Fruit fly (Drosophila melanogaster) whole organism, embryonic: ENCODE data around the gene Kr-h1.

ENCODE experiments used
- Bteb2 ChIP-seq: fragments of 200-800 bp; sonication (Bioruptor generic); optimal IDR thresholded peaks from 2 replicates; lab custom pipeline; 2016; ENCODE audit warnings: missing biosample characterization, missing genetic modification characterization
- CG10366 ChIP-seq: fragments of 200-800 bp; sonication (Bioruptor generic); IDR thresholded peaks from 2 replicates; pipeline ENCODE4 v1.3.6; 2022; ENCODE audit warnings: missing biosample characterization, missing genetic modification characterization
- CG10565 ChIP-seq: fragments of 200-800 bp; sonication (Bioruptor generic); optimal IDR thresholded peaks from 3 replicates; lab custom pipeline; 2016; ENCODE audit warnings: missing biosample characterization, mild to moderate bottlenecking, missing genetic modification characterization
- CG13123 ChIP-seq: fragments of 200-800 bp; sonication (Bioruptor generic); optimal IDR thresholded peaks from 2 replicates; lab custom pipeline; 2016; ENCODE audit warnings: missing biosample characterization, missing genetic modification characterization
- CG13624 ChIP-seq: fragments of 200-800 bp; sonication (Bioruptor generic); optimal IDR thresholded peaks from 2 replicates; lab custom pipeline; 2016; ENCODE audit warnings: missing biosample characterization, missing genetic modification characterization
- CG15011 ChIP-seq: fragments of 200-800 bp; sonication (Bioruptor generic); optimal IDR thresholded peaks from 3 replicates; lab custom pipeline; 2018; ENCODE audit warnings: missing biosample characterization, mild to moderate bottlenecking, missing genetic modification characterization
- CG15601 ChIP-seq: fragments of 200-800 bp; sonication (Bioruptor generic); optimal IDR thresholded peaks from 3 replicates; lab custom pipeline; 2019; ENCODE audit warnings: missing biosample characterization, mild to moderate bottlenecking, missing genetic modification characterization, moderate library complexity
- CG16779 ChIP-seq: fragments of 200-800 bp; sonication (Bioruptor generic); IDR thresholded peaks from 2 replicates; pipeline ENCODE4 v1.3.6; 2022; ENCODE audit warnings: missing biosample characterization, missing genetic modification characterization
- CG16815 ChIP-seq: fragments of 200-800 bp; sonication (Bioruptor generic); optimal IDR thresholded peaks from 3 replicates; lab custom pipeline; 2017; ENCODE audit warnings: missing biosample characterization, mild to moderate bottlenecking, missing genetic modification characterization
- CG34376 ChIP-seq: fragments of 200-800 bp; sonication (Bioruptor generic); optimal IDR thresholded peaks from 2 replicates; lab custom pipeline; 2018; ENCODE audit warnings: missing biosample characterization, mild to moderate bottlenecking, missing genetic modification characterization
- CG5953 ChIP-seq: fragments of 200-800 bp; sonication (Bioruptor generic); IDR thresholded peaks from 2 replicates; pipeline ENCODE4 v1.3.6; 2022; ENCODE audit warnings: missing biosample characterization, missing genetic modification characterization
- CG6683 ChIP-seq: fragments of 200-800 bp; sonication (Bioruptor generic); optimal IDR thresholded peaks from 2 replicates; lab custom pipeline; 2017; ENCODE audit warnings: missing biosample characterization, mild to moderate bottlenecking, missing genetic modification characterization, missing genetic modification reagents
- CG7928 ChIP-seq: fragments of 200-800 bp; sonication (Bioruptor generic); optimal IDR thresholded peaks from 2 replicates; lab custom pipeline; 2017; ENCODE audit warnings: missing biosample characterization, mild to moderate bottlenecking, missing genetic modification characterization
- CG7963 ChIP-seq: fragments of 200-800 bp; sonication (Bioruptor generic); IDR thresholded peaks from 3 replicates; pipeline ENCODE4 v1.3.6; 2022; ENCODE audit warnings: missing biosample characterization, missing genetic modification characterization; ENCODE audit not compliant: partially characterized antibody
- CG8944 ChIP-seq: fragments of 200-800 bp; sonication (Bioruptor generic); optimal IDR thresholded peaks from 3 replicates; lab custom pipeline; 2016; ENCODE audit warnings: missing biosample characterization, missing genetic modification characterization
- E2f1 ChIP-seq: fragments of 200-800 bp; sonication (Bioruptor generic); IDR thresholded peaks from 2 replicates; pipeline ENCODE4 v1.3.6; 2022; ENCODE audit warnings: missing biosample characterization, missing genetic modification characterization
- Gug ChIP-seq: fragments of 200-800 bp; sonication (Bioruptor generic); IDR thresholded peaks from 4 replicates; pipeline ENCODE4 v1.3.6; 2022; ENCODE audit warnings: missing biosample characterization, missing genetic modification characterization
- HHEX ChIP-seq: fragments of 200-800 bp; sonication (Bioruptor generic); optimal IDR thresholded peaks from 3 replicates; lab custom pipeline; 2017; ENCODE audit warnings: missing biosample characterization, mild to moderate bottlenecking, missing genetic modification characterization, missing genetic modification reagents
- HLH54F ChIP-seq: fragments of 200-800 bp; sonication (Bioruptor generic); optimal IDR thresholded peaks from 3 replicates; lab custom pipeline; 2016; ENCODE audit warnings: missing biosample characterization, missing genetic modification characterization
- Hey ChIP-seq: fragments of 200-800 bp; sonication (Bioruptor generic); optimal IDR thresholded peaks from 3 replicates; lab custom pipeline; 2018; ENCODE audit warnings: missing biosample characterization, mild to moderate bottlenecking, missing genetic modification characterization
- Hr51 ChIP-seq, 2 experiments: fragments of 200-800 bp; sonication (Bioruptor generic); optimal IDR thresholded peaks; 2 replicates in 1 of 2; 3 replicates in 1 of 2; lab custom pipeline; 2016 to 2018; ENCODE audit warnings: missing biosample characterization in 2 of 2, missing genetic modification characterization in 2 of 2, mild to moderate bottlenecking in 1 of 2, moderate library complexity in 1 of 2
- Jarid2 ChIP-seq: fragments of 200-800 bp; sonication (Bioruptor generic); optimal IDR thresholded peaks from 3 replicates; lab custom pipeline; 2017; ENCODE audit warnings: mild to moderate bottlenecking, missing biosample characterization, missing genetic modification reagents, missing genetic modification characterization
- Lim3 ChIP-seq: fragments of 200-800 bp; sonication (Bioruptor generic); IDR thresholded peaks from 2 replicates; pipeline ENCODE4 v1.3.6; 2022; ENCODE audit warnings: missing biosample characterization, missing genetic modification characterization
- MESR4 ChIP-seq: fragments of 200-800 bp; sonication (Bioruptor generic); optimal IDR thresholded peaks from 2 replicates; lab custom pipeline; 2018; ENCODE audit warnings: missing biosample characterization, mild to moderate bottlenecking, missing genetic modification characterization, moderate library complexity
- MTF-1 ChIP-seq: fragments of 200-800 bp; sonication (Bioruptor generic); optimal IDR thresholded peaks from 2 replicates; lab custom pipeline; 2018; ENCODE audit warnings: missing biosample characterization, mild to moderate bottlenecking, missing genetic modification characterization, borderline replicate concordance
- NK7.1 ChIP-seq: fragments of 200-800 bp; sonication (Bioruptor generic); optimal IDR thresholded peaks from 3 replicates; lab custom pipeline; 2016; ENCODE audit warnings: missing biosample characterization, missing genetic modification characterization
- NfI ChIP-seq: fragments of 200-800 bp; sonication (Bioruptor generic); optimal IDR thresholded peaks from 3 replicates; lab custom pipeline; 2018; ENCODE audit warnings: missing biosample characterization, mild to moderate bottlenecking, missing genetic modification characterization, moderate library complexity
- Stat92E ChIP-seq, 3 experiments: fragments of >200 bp in 2 of 3; fragments of 200-800 bp in 1 of 3; sonication (Bioruptor generic) in 1 of 3; optimal IDR thresholded peaks; 2 replicates each; lab custom pipeline; 2017 to 2019; ENCODE audit warnings: missing biosample characterization in 3 of 3, missing genetic modification characterization in 3 of 3, mild to moderate bottlenecking in 1 of 3, moderate library complexity in 1 of 3
- TFAM ChIP-seq: fragments of 200-800 bp; sonication (Bioruptor generic); optimal IDR thresholded peaks from 2 replicates; lab custom pipeline; 2017; ENCODE audit warnings: missing biosample characterization, missing genetic modification characterization, inconsistent platforms
- ab ChIP-seq: fragments of 200-800 bp; sonication (Bioruptor generic); optimal IDR thresholded peaks from 2 replicates; lab custom pipeline; 2016; ENCODE audit warnings: missing biosample characterization, missing genetic modification characterization
- ac ChIP-seq: fragments of 200-800 bp; sonication (Bioruptor generic); optimal IDR thresholded peaks from 3 replicates; lab custom pipeline; 2017; ENCODE audit warnings: missing biosample characterization, mild to moderate bottlenecking, missing genetic modification characterization
- ash1 ChIP-seq: fragments of 200-800 bp; sonication (Bioruptor generic); optimal IDR thresholded peaks from 2 replicates; lab custom pipeline; 2018; ENCODE audit warnings: missing biosample characterization, mild to moderate bottlenecking, missing genetic modification characterization
- btn ChIP-seq: fragments of 200-800 bp; sonication (Bioruptor generic); optimal IDR thresholded peaks from 2 replicates; lab custom pipeline; 2016; ENCODE audit warnings: missing biosample characterization, missing genetic modification characterization
- crc ChIP-seq: fragments of 200-800 bp; sonication (Bioruptor generic); optimal IDR thresholded peaks from 2 replicates; lab custom pipeline; 2016; ENCODE audit warnings: missing biosample characterization, missing genetic modification characterization
- en ChIP-seq: fragments of 200-800 bp; sonication (Bioruptor generic); optimal IDR thresholded peaks from 2 replicates; lab custom pipeline; 2016; ENCODE audit warnings: missing biosample characterization, missing genetic modification characterization
- fd64A ChIP-seq: fragments of 200-800 bp; sonication (Bioruptor generic); optimal IDR thresholded peaks from 3 replicates; lab custom pipeline; 2018; ENCODE audit warnings: missing biosample characterization, mild to moderate bottlenecking, missing genetic modification characterization
- fd96Cb ChIP-seq: fragments of 200-800 bp; sonication (Bioruptor generic); optimal IDR thresholded peaks from 2 replicates; lab custom pipeline; 2018; ENCODE audit warnings: missing biosample characterization, mild to moderate bottlenecking, missing genetic modification characterization, moderate library complexity
- grn ChIP-seq: fragments of 200-800 bp; sonication (Bioruptor generic); optimal IDR thresholded peaks from 3 replicates; lab custom pipeline; 2017; ENCODE audit warnings: missing biosample characterization, missing genetic modification characterization
- gsb-n ChIP-seq: fragments of 200-800 bp; sonication (Bioruptor generic); optimal IDR thresholded peaks from 3 replicates; lab custom pipeline; 2018; ENCODE audit warnings: missing biosample characterization, mild to moderate bottlenecking, missing genetic modification characterization
- kni ChIP-seq: fragments of 200-800 bp; sonication (Bioruptor generic); optimal IDR thresholded peaks from 3 replicates; lab custom pipeline; 2017; ENCODE audit warnings: mild to moderate bottlenecking, missing biosample characterization, missing genetic modification reagents, missing genetic modification characterization
- nmo ChIP-seq: fragments of 200-800 bp; sonication (Bioruptor generic); optimal IDR thresholded peaks from 2 replicates; lab custom pipeline; 2018; ENCODE audit warnings: missing biosample characterization, mild to moderate bottlenecking, missing genetic modification characterization, moderate library complexity
- pros ChIP-seq: fragments of 200-800 bp; sonication (Bioruptor generic); optimal IDR thresholded peaks from 3 replicates; lab custom pipeline; 2019; ENCODE audit warnings: missing biosample characterization, mild to moderate bottlenecking, missing genetic modification characterization, moderate library complexity
- repo ChIP-seq: fragments of 200-800 bp; sonication (Bioruptor generic); optimal IDR thresholded peaks from 2 replicates; lab custom pipeline; 2016; ENCODE audit warnings: missing biosample characterization, missing genetic modification characterization
- rib ChIP-seq: fragments of 200-800 bp; sonication (Bioruptor generic); IDR thresholded peaks from 2 replicates; pipeline ENCODE4 v1.3.6; 2022; ENCODE audit warnings: missing biosample characterization, missing genetic modification characterization
- schlank ChIP-seq: fragments of 200-800 bp; sonication (Bioruptor generic); optimal IDR thresholded peaks from 2 replicates; lab custom pipeline; 2018; ENCODE audit warnings: missing biosample characterization, mild to moderate bottlenecking, missing genetic modification characterization
- stc ChIP-seq: fragments of 200-800 bp; sonication (Bioruptor generic); IDR thresholded peaks from 2 replicates; pipeline ENCODE4 v1.3.6; 2022; ENCODE audit warnings: missing biosample characterization, missing genetic modification characterization
- tx ChIP-seq: fragments of 200-800 bp; sonication (Bioruptor generic); optimal IDR thresholded peaks from 2 replicates; lab custom pipeline; 2016; ENCODE audit warnings: missing biosample characterization, missing genetic modification characterization
- yki ChIP-seq: fragments of >200 bp; optimal IDR thresholded peaks from 3 replicates; lab custom pipeline; 2018
- zen ChIP-seq: fragments of 200-800 bp; sonication (Bioruptor generic); optimal IDR thresholded peaks from 3 replicates; lab custom pipeline; 2018; ENCODE audit warnings: missing biosample characterization, mild to moderate bottlenecking, missing genetic modification characterization, moderate library complexity
- zf30C ChIP-seq: fragments of 200-800 bp; sonication (Bioruptor generic); optimal IDR thresholded peaks from 3 replicates; lab custom pipeline; 2018; ENCODE audit warnings: missing biosample characterization, mild to moderate bottlenecking, missing genetic modification characterization

The Kr-h1 gene

DNA sequence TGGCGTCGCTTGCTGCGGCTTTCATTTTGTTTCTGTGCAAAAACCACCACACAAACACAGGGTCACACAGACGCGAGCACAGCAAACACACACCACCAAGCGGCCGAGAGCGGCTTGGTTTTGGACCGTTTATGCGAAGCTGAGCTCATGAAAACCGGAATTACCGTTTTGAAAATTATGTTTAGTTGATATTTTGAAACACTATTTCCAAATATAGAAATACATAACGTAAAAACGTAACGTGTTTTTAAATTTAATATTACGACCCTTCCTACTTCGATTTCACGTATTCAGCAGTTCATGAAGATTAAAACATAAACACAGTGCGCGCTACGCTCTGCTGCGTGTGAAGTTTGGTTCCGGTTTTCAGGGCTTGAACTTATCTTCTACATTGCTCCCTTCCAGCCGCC, 31.2 kb upstream of the Kr-h1 start (continued):
- TF ChIP-seq CG34376 (peak; percentile 98), schlank (peak; percentile 95), zen (tag; lab: Kevin White, UChicago) (peak; percentile 88), repo (GFP tag; lab: Kevin White, UChicago) (peak; percentile 95), Stat92E (GFP tag; optimal IDR thresholded peaks at IDR 0.05; lab: Kevin White, UChicago) (peak in 1 of 3 experiments; percentile 79), HLH54F (GFP tag; lab: Kevin White, UChicago) (peak; percentile 93), Hey (tag; lab: Kevin White, UChicago) (peak; percentile 85), zf30C (GFP tag; lab: Kevin White, UChicago) (peak; percentile 32), pros (GFP tag; lab: Kevin White, UChicago) (peak; percentile 85), CG13123 (GFP tag; lab: Kevin White, UChicago) (peak; percentile 77), CG15601 (tag; lab: Kevin White, UChicago) (peak; percentile 94), CG8944 (GFP tag; lab: Kevin White, UChicago) (peak; percentile 77), CG10565 (GFP tag; lab: Kevin White, UChicago) (peak; percentile 80), Bteb2 (peak; percentile 94), CG16815 (peak; percentile 72), fd96Cb (tag; lab: Kevin White, UChicago) (peak; percentile 90), CG6683 (GFP tag; lab: Kevin White, UChicago) (peak; percentile 95), MESR4 (peak; percentile 46), E2f1 (GFP tag; lab: Robert Waterston, UW) (peak; percentile 82), Jarid2 (GFP tag; lab: Kevin White, UChicago) (peak; percentile 79), CG7928 (GFP tag; lab: Kevin White, UChicago) (peak; percentile 76), tx (GFP tag; lab: Kevin White, UChicago) (peak; percentile 94), crc (GFP tag; lab: Kevin White, UChicago) (peak; percentile 90), Lim3 (GFP tag; lab: Robert Waterston, UW) (0 out of 2 replicates have a peak, but pooled peaks have one; percentile 60), NK7.1 (peak; percentile 86), Hr51 (GFP tag; optimal IDR thresholded peaks at IDR 0.05; lab: Kevin White, UChicago) (peak; percentile 90 to 98), Gug (peak; percentile 41; the same call in 1 of the 4 replicates), HHEX (GFP tag; lab: Kevin White, UChicago) (peak; percentile 97), rib (GFP tag; lab: Robert Waterston, UW) (peak; percentile 94), kni (GFP tag; lab: Kevin White, UChicago) (peak; percentile 90), ash1 (peak; percentile 76), btn (GFP tag; lab: Kevin White, UChicago) (peak; percentile 94), CG13624 (GFP tag; lab: Kevin White, UChicago) (peak; percentile 96), CG15011 (GFP tag; lab: Kevin White, UChicago) (peak; percentile 89), ac (GFP tag; lab: Kevin White, UChicago) (peak; percentile 79), en (GFP tag; lab: Kevin White, UChicago) (peak; percentile 91), fd64A (GFP tag; lab: Kevin White, UChicago) (peak; percentile 96), CG5953 (GFP tag; lab: Robert Waterston, UW) (peak; percentile 90), ab (GFP tag; lab: Kevin White, UChicago) (peak; percentile 60), yki (lab: Kevin White, UChicago) (no peak), NfI (peak; percentile 95), CG7963 (GFP tag; lab: Robert Waterston, UW) (no peak), nmo (peak; percentile 96), CG16779 (GFP tag; lab: Robert Waterston, UW) (peak; percentile 69; the same call in 1 of the 2 replicates), grn (no peak), MTF-1 (GFP tag; lab: Kevin White, UChicago) (peak; percentile 91), gsb-n (tag; lab: Kevin White, UChicago) (peak; percentile 96), stc (GFP tag; lab: Robert Waterston, UW) (peak; percentile 95), CG10366 (GFP tag; lab: Robert Waterston, UW) (peak; percentile 95), TFAM (GFP tag; lab: Kevin White, UChicago) (peak; percentile 79)
